Worm (Caenorhabditis elegans) whole organism, young adult: ENCODE measurements around the gene sru-26.
A peak's percentile ranks its signal among the peaks of the same experiment; 100 is the strongest.
"Not testable (repeated sequence)": the region's sequence is repeated elsewhere in the genome, so short reads cannot be mapped to it uniquely, and the experiment has no call there.

Experiments used
- B0336.3 ChIP-seq: fragments of 200-800 bp; sonication (Bioruptor generic); IDR thresholded peaks from 2 replicates; pipeline ENCODE4 v1.3.6; 2022; ENCODE audit warnings: missing genetic modification characterization, missing compliant biosample characterization
- F49E8.2 ChIP-seq: sonication (generic microtip); optimal IDR thresholded peaks from 3 replicates; lab custom pipeline; 2017; ENCODE audit warnings: missing genetic modification characterization, mild to moderate bottlenecking, missing compliant biosample characterization, antibody characterized with exemption, moderate library complexity; ENCODE audit not compliant: insufficient read depth
- Y53G8AR.9 ChIP-seq: fragments of 200-800 bp; sonication (Bioruptor generic); conservative IDR thresholded peaks from 2 replicates; pipeline ENCODE4 v1.3.6; 2022; ENCODE audit warnings: missing genetic modification reagents, missing genetic modification characterization, missing compliant biosample characterization
- Y67H2A.10 ChIP-seq: fragments of 200-800 bp; sonication (Bioruptor generic); conservative IDR thresholded peaks from 2 replicates; pipeline ENCODE4 v1.3.6; 2022; ENCODE audit warnings: missing genetic modification reagents, missing genetic modification characterization, missing compliant biosample characterization
- Y79H2A.3 ChIP-seq: fragments of 200-800 bp; sonication (Bioruptor generic); conservative IDR thresholded peaks from 2 replicates; pipeline ENCODE4 v1.3.6; 2022; ENCODE audit warnings: missing genetic modification reagents, missing genetic modification characterization, missing compliant biosample characterization
- ama-1 ChIP-seq, 3 experiments: fragments of 150-350 bp in 1 of 3; sonication (generic microtip) in 2 of 3; optimal IDR thresholded peaks; 2 replicates each; lab custom pipeline; 2014 to 2018; ENCODE audit warnings: missing biosample characterization in 2 of 3, missing genetic modification characterization in 2 of 3, missing genetic modification reagents in 2 of 3
- atf-7 ChIP-seq: sonication (generic microtip); optimal IDR thresholded peaks from 2 replicates; lab custom pipeline; 2017; ENCODE audit warnings: mild to moderate bottlenecking, missing genetic modification characterization, missing compliant biosample characterization
- attf-3 ChIP-seq: fragments of 200-800 bp; sonication (Bioruptor generic); conservative IDR thresholded peaks from 2 replicates; pipeline ENCODE4 v1.3.6; 2022; ENCODE audit warnings: missing genetic modification reagents, missing genetic modification characterization, missing compliant biosample characterization
- die-1 ChIP-seq: sonication (generic microtip); optimal IDR thresholded peaks from 2 replicates; lab custom pipeline; 2016; ENCODE audit warnings: missing genotype, mild to moderate bottlenecking, missing genetic modification characterization, missing compliant biosample characterization
- dpff-1 ChIP-seq: sonication (generic microtip); optimal IDR thresholded peaks from 2 replicates; lab custom pipeline; 2017; ENCODE audit warnings: mild to moderate bottlenecking, missing genetic modification characterization, missing compliant biosample characterization
- dpl-1 ChIP-seq: fragments of 150-350 bp; optimal IDR thresholded peaks from 2 replicates; lab custom pipeline; 2014; ENCODE audit warnings: missing biosample characterization, missing genetic modification reagents, missing genetic modification characterization
- gei-17 ChIP-seq: fragments of 200-800 bp; sonication (Bioruptor generic); optimal IDR thresholded peaks from 2 replicates; lab custom pipeline; 2018; ENCODE audit warnings: mild to moderate bottlenecking, missing genetic modification characterization, missing compliant biosample characterization
- hrde-1 ChIP-seq: sonication (generic microtip); optimal IDR thresholded peaks from 2 replicates; lab custom pipeline; 2016; ENCODE audit warnings: missing genetic modification characterization, mild to moderate bottlenecking, missing compliant biosample characterization, moderate library complexity, missing genotype, missing genetic modification reagents, borderline replicate concordance
- lag-1 ChIP-seq: fragments of 200-800 bp; sonication (Bioruptor generic); IDR thresholded peaks from 2 replicates; pipeline ENCODE4 v1.3.6; 2022; ENCODE audit warnings: missing genetic modification reagents, missing genetic modification characterization, missing compliant biosample characterization
- lin-26 ChIP-seq: fragments of 200-800 bp; sonication (Bioruptor generic); IDR thresholded peaks from 2 replicates; pipeline ENCODE4 v1.3.6; 2022; ENCODE audit warnings: missing genetic modification reagents, missing genetic modification characterization, missing compliant biosample characterization
- madf-8 ChIP-seq: fragments of 200-800 bp; sonication (Bioruptor generic); conservative IDR thresholded peaks from 2 replicates; pipeline ENCODE4 v1.3.6; 2022; ENCODE audit warnings: missing genetic modification reagents, missing genetic modification characterization, missing compliant biosample characterization
- mel-28 ChIP-seq: sonication (generic microtip); optimal IDR thresholded peaks from 2 replicates; lab custom pipeline; 2016; ENCODE audit warnings: borderline replicate concordance, mild to moderate bottlenecking, missing genetic modification characterization, missing compliant biosample characterization
- nfya-1 ChIP-seq: sonication (generic microtip); optimal IDR thresholded peaks from 2 replicates; lab custom pipeline; 2017; ENCODE audit warnings: antibody characterized with exemption, missing compliant biosample characterization, missing genetic modification characterization, borderline replicate concordance; ENCODE audit not compliant: insufficient read depth
- nfya-2 ChIP-seq: fragments of 200-800 bp; sonication (Bioruptor generic); IDR thresholded peaks from 2 replicates; pipeline ENCODE4 v1.3.6; 2022; ENCODE audit warnings: missing genetic modification reagents, missing genetic modification characterization, missing compliant biosample characterization
- nfyb-1 ChIP-seq: fragments of 200-800 bp; sonication (Bioruptor generic); IDR thresholded peaks from 2 replicates; pipeline ENCODE4 v1.3.6; 2022; ENCODE audit warnings: missing genetic modification reagents, missing genetic modification characterization, missing compliant biosample characterization
- nhr-120 ChIP-seq: fragments of 200-800 bp; sonication (Bioruptor generic); IDR thresholded peaks from 2 replicates; pipeline ENCODE4 v1.3.6; 2022; ENCODE audit warnings: missing genetic modification characterization, missing compliant biosample characterization
- nhr-179 ChIP-seq: sonication (generic microtip); optimal IDR thresholded peaks from 2 replicates; lab custom pipeline; 2016; ENCODE audit warnings: mild to moderate bottlenecking, missing genetic modification characterization, missing compliant biosample characterization
- nhr-80 ChIP-seq: sonication (generic microtip); optimal IDR thresholded peaks from 2 replicates; lab custom pipeline; 2016; ENCODE audit warnings: missing genetic modification characterization, missing compliant biosample characterization
- rpc-1 ChIP-seq, 2 experiments: fragments of 150-350 bp in 1 of 2; sonication (generic microtip) in 1 of 2; optimal IDR thresholded peaks; 2 replicates each; lab custom pipeline; 2014 to 2018; ENCODE audit warnings: missing biosample characterization in 1 of 2, missing genetic modification characterization in 1 of 2, missing genetic modification reagents in 1 of 2, missing genotype in 1 of 2
- snpc-3.4 ChIP-seq: sonication (generic microtip); optimal IDR thresholded peaks from 2 replicates; lab custom pipeline; 2017; ENCODE audit warnings: missing genetic modification characterization, mild to moderate bottlenecking, missing compliant biosample characterization, antibody characterized with exemption, moderate library complexity, missing genotype, missing genetic modification reagents
- sptf-2 ChIP-seq: fragments of 200-800 bp; sonication (Bioruptor generic); optimal IDR thresholded peaks from 2 replicates; lab custom pipeline; 2018; ENCODE audit warnings: mild to moderate bottlenecking, missing genetic modification characterization, missing compliant biosample characterization
- unc-62 ChIP-seq: fragments of 150-350 bp; optimal IDR thresholded peaks from 2 replicates; lab custom pipeline; 2014; ENCODE audit warnings: missing biosample characterization, missing genetic modification reagents, missing genetic modification characterization
- ztf-22 ChIP-seq: fragments of 200-800 bp; sonication (Bioruptor generic); optimal IDR thresholded peaks from 2 replicates; lab custom pipeline; 2018; ENCODE audit warnings: mild to moderate bottlenecking, missing genetic modification characterization, moderate library complexity, missing compliant biosample characterization
- ztf-26 ChIP-seq: sonication (generic microtip); optimal IDR thresholded peaks from 2 replicates; lab custom pipeline; 2017; ENCODE audit warnings: missing genetic modification characterization, missing compliant biosample characterization

The sru-26 gene

ce11 chrIV:12476942-12477341 is 10.4 kb upstream of the sru-26 start, which contains the start of gene T04A11.1:
T04A11.1 (minus strand) TSS chrIV:12477042.
- not testable (repeated sequence) for TF ChIP-seq Y79H2A.3 (GFP tag; lab: Robert Waterston, UW); F49E8.2 (tag; lab: Kevin White, UChicago); attf-3 (GFP tag; lab: Robert Waterston, UW)

DNA sequence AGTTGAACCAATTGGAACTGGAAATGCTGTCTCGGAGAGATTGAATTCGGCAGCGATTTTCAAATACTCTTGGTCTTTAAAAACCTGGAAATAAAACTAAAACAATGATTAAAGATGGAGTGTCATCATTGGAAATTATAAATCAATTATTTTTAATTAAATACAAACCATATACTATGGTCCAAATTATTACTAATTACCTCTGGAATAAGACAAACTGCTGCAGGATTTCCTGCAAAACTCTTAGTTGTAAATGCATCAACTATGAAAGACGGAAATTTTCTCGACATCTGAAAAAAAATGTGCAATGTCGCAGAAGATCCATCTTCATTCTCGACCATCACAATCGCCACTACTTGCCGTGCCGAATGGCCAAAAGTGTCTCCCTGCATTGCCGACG is 8.6 kb upstream of the sru-26 start, which contains the start of gene igdb-1:
igdb-1 (plus strand) TSS at position 301 of the 400 bp plus-strand sequence.
- not testable (repeated sequence) for TF ChIP-seq gei-17 (GFP tag; lab: Kevin White, UChicago); dpl-1 (GFP tag; lab: Kevin White, UChicago); hrde-1 (tag; lab: Kevin White, UChicago)

DNA sequence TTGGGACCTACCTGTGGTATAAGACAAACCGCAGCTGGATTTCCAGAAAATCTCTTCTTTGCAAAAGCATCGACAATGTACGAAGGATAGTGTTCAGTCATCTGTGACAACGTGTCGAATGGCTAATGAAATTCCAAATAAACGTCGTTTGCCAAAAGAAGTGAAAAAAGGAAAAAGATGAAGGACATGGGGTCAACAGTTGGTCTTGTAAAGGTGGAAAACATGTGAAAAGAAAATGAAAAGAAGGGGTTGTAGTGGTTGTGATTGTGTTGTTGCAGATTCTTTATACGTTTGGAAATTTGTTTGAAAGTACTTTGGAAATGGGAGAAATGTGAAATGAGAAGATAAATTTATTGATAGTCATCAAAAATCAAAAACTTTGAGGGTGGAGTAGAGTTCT is 2.8 kb upstream of the sru-26 start, which contains the start of gene T04A11.4:
T04A11.4 (minus strand) TSS at position 101 of the 400 bp plus-strand sequence.
- not testable (repeated sequence) for TF ChIP-seq ztf-22 (GFP tag; lab: Kevin White, UChicago); atf-7 (tag; lab: Kevin White, UChicago); nhr-179 (tag; lab: Kevin White, UChicago)

DNA sequence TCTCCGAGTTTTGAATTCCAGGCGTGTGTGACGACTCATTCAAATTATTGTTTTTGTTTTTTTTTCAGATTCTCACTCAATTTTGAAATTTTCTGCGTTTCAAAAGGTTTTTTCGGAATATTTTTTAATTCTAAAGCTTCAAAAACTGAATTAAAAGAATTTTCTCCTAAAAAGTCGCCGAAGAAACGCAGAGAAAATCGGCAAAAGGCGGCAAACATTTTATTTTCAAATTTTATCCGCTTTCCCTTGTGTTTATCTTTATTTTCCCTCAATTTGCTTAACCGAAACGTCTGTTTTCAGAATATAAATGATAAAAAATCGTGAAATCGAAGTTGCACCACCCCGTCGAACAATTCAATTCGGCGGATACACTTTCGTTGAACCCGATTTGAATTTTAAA is 3.2 kb downstream of the sru-26 start, which contains the start of gene him-6:
him-6 (plus strand) TSS at position 301 of the 400 bp plus-strand sequence.
- TF ChIP-seq unc-62 (GFP tag; lab: Kevin White, UChicago) (no peak), nhr-80 (tag; lab: Kevin White, UChicago) (no peak), ztf-26 (tag; lab: Kevin White, UChicago) (no peak), nhr-120 (no peak), madf-8 (no peak), lag-1 (GFP tag; lab: Robert Waterston, UW) (no peak), mel-28 (tag; lab: Kevin White, UChicago) (no peak), B0336.3 (no peak), snpc-3.4 (tag; lab: Kevin White, UChicago) (no peak), nfya-2 (GFP tag; lab: Robert Waterston, UW) (no peak), dpff-1 (tag; lab: Kevin White, UChicago) (no peak), ztf-22 (GFP tag; lab: Kevin White, UChicago) (no peak), nfya-1 (tag; lab: Kevin White, UChicago) (no peak), die-1 (tag; lab: Kevin White, UChicago) (no peak), Y53G8AR.9 (GFP tag; lab: Robert Waterston, UW) (no peak)

DNA sequence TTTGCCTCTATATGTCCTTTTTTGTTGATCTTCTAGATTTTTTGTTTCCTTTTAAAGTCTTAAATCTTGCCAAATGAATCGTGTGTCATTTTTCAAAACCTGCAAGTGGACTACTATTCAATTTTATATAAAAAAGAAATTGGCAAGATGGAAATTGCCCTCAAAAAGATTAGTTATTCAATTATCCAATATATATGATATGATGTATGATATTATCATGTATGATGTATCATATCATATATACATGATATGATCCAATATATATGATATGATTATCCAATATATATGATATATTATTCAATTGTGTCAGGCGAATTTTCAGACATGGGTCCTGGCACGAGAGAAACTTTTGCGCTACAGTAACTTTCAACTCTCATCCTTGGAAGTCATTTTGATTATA is 7.9 kb downstream of the sru-26 start, which contains the start of gene sru-20:
sru-20 (plus strand) TSS at position 301 of the 400 bp plus-strand sequence.
- TF ChIP-seq nfyb-1 (GFP tag; lab: Robert Waterston, UW) (no peak), ama-1 (optimal IDR thresholded peaks at IDR 0.05; lab: Kevin White, UChicago) (no peak), ama-1 (GFP tag; optimal IDR thresholded peaks at IDR 0.05; lab: Kevin White, UChicago) (peak in 1 of 2 experiments; percentile 30)

DNA sequence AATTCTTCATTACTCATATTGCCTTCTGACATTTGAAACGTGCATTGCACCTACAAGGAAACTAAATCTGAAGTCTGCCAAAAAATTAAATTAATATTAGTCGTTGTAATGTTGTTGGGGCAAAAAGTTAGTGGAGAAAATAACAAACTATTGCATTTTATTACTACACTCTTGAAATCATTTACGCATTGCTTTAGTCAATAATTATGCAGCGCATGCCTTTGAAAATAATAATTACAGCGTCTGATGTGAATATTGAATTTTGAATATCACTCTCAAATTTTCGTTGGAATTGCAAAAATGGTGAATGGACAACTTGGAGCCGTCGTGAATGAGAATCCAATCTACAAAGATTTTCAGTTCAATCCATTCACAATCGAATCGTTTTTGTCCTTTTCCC is 10.9 kb downstream of the sru-26 start, which contains the start of gene sru-19:
sru-19 (plus strand) TSS at position 301 of the 400 bp plus-strand sequence.
- no peak for TF ChIP-seq sptf-2
- no peak for TF ChIP-seq rpc-1 (optimal IDR thresholded peaks at IDR 0.05; lab: Kevin White, UChicago)
- no peak for TF ChIP-seq rpc-1 (tag; optimal IDR thresholded peaks at IDR 0.05; lab: Kevin White, UChicago)
- TF ChIP-seq lin-26: no peak
- no peak for TF ChIP-seq Y67H2A.10
